Worm (Caenorhabditis elegans): Measurements from ENCODE around the gene C40A11.4.

Gene C40A11.4

ce11 chrII:2140817-2141216 is 3.6 kb downstream of the C40A11.4 start, which contains the start of gene C40A11.3:
Gene C40A11.3 (plus strand): TSS chrII:2141117.
- TF ChIP-seq rnt-1 (tag; optimal IDR thresholded peaks at IDR 0.05) (no peak), Y22D7AL.16 (tag; optimal IDR thresholded peaks at IDR 0.05) (no peak), tbx-7 (tag; optimal IDR thresholded peaks at IDR 0.05) (no peak), che-1 (tag; optimal IDR thresholded peaks at IDR 0.05) (no peak), ceh-9 (tag; optimal IDR thresholded peaks at IDR 0.05) (no peak), zip-5 (tag; optimal IDR thresholded peaks at IDR 0.05) (no peak)

ce11 chrII:2145566-2145965 is 8.3 kb downstream of the C40A11.4 start, which contains the start of gene C40A11.6:
Gene C40A11.6 (minus strand): TSS chrII:2145666.
- no peak for TF ChIP-seq elt-2 (tag; optimal IDR thresholded peaks at IDR 0.05)
- TF ChIP-seq pag-3 (tag; optimal IDR thresholded peaks at IDR 0.05; ENCODE audit: borderline replicate concordance), result no peak
- TF ChIP-seq lim-6 (tag; optimal IDR thresholded peaks at IDR 0.05), result no peak
- TF ChIP-seq ceh-9 (tag; optimal IDR thresholded peaks at IDR 0.05), result no peak
- no peak for TF ChIP-seq ttx-3 (tag; optimal IDR thresholded peaks at IDR 0.05)
- no peak for TF ChIP-seq ceh-34 (tag; optimal IDR thresholded peaks at IDR 0.05)
- TF ChIP-seq mec-3 (tag; optimal IDR thresholded peaks at IDR 0.05; ENCODE audit: borderline replicate concordance), result no peak
- TF ChIP-seq elt-4 (tag; optimal IDR thresholded peaks at IDR 0.05), result no peak
- no peak for TF ChIP-seq rnt-1 (tag; optimal IDR thresholded peaks at IDR 0.05)

ce11 chrII:2146900-2147375 is 9.7 kb downstream of the C40A11.4 start, which contains the start of gene C40A11.2:
Gene C40A11.2 (plus strand): TSS chrII:2146950.
- TF ChIP-seq K09A11.1 (tag; optimal IDR thresholded peaks at IDR 0.05; ENCODE audit: insufficient read depth) (no peak), C08G9.2 (tag; optimal IDR thresholded peaks at IDR 0.05) (no peak), ceh-22 (tag; optimal IDR thresholded peaks at IDR 0.05) (no peak), pha-2 (tag; optimal IDR thresholded peaks at IDR 0.05) (no peak), sdc-2 (tag; optimal IDR thresholded peaks at IDR 0.05) (no peak), pha-4 (tag; optimal IDR thresholded peaks at IDR 0.05) (no peak), ceh-45 (GFP tag; IDR thresholded peaks at IDR 0.05) (no peak), hlh-30 (tag; optimal IDR thresholded peaks at IDR 0.05; ENCODE audit: insufficient read depth) (no peak), unc-42 (tag; optimal IDR thresholded peaks at IDR 0.05) (no peak), ceh-30 (tag; optimal IDR thresholded peaks at IDR 0.05) (no peak), eyg-1 (tag; optimal IDR thresholded peaks at IDR 0.05) (no peak), fax-1 (tag; optimal IDR thresholded peaks at IDR 0.05) (no peak), elt-2 (tag; optimal IDR thresholded peaks at IDR 0.05) (no peak), ceh-9 (tag; optimal IDR thresholded peaks at IDR 0.05) (no peak), ref-2 (tag; optimal IDR thresholded peaks at IDR 0.05) (no peak), hlh-15 (tag; optimal IDR thresholded peaks at IDR 0.05) (no peak), ets-4 (tag; optimal IDR thresholded peaks at IDR 0.05) (no peak)

- TF ChIP-seq sox-2 (GFP tag; IDR thresholded peaks at IDR 0.05) (no peak), fkh-6 (tag; optimal IDR thresholded peaks at IDR 0.05) (no peak), F13H6.1 (tag; optimal IDR thresholded peaks at IDR 0.05) (no peak), ceh-24 (tag; optimal IDR thresholded peaks at IDR 0.05) (no peak), pag-3 (tag; optimal IDR thresholded peaks at IDR 0.05; ENCODE audit: borderline replicate concordance) (no peak), Y22D7AL.16 (tag; optimal IDR thresholded peaks at IDR 0.05) (no peak), hlh-8 (tag; optimal IDR thresholded peaks at IDR 0.05) (no peak), fkh-10 (GFP tag; optimal IDR thresholded peaks at IDR 0.05) (no peak), rnt-1 (tag; optimal IDR thresholded peaks at IDR 0.05) (no peak), ceh-18 (tag; optimal IDR thresholded peaks at IDR 0.05) (no peak), unc-3 (GFP tag; conservative IDR thresholded peaks at IDR 0.05) (no peak), unc-3 (tag; optimal IDR thresholded peaks at IDR 0.05) (no peak), K02D7.2 (tag; optimal IDR thresholded peaks at IDR 0.05) (no peak), ttx-3 (tag; optimal IDR thresholded peaks at IDR 0.05) (no peak)
Measured at ce11 chrII:2150485-2150985, 13.3 kb downstream of the C40A11.4 start, which contains the start of the genes C40A11.7 and C40A11.8. Gene C40A11.7 (minus strand): TSS chrII:2150585. Gene C40A11.8 (minus strand): TSS chrII:2150935.
